Worm (Caenorhabditis elegans) whole organism, L4 larva: ENCODE results near the gene C14A4.9.
A peak's percentile ranks its signal among the peaks of the same experiment; 100 is the strongest.

ENCODE experiments used
- D1046.2 ChIP-seq: fragments of 200-800 bp; sonication (Bioruptor generic); IDR thresholded peaks from 2 replicates; pipeline ENCODE4 v1.3.6; 2022; ENCODE audit warnings: missing genetic modification characterization, missing compliant biosample characterization
- F37D6.2 ChIP-seq: sonication (generic microtip); optimal IDR thresholded peaks from 2 replicates; lab custom pipeline; 2016; ENCODE audit warnings: mild to moderate bottlenecking, missing genetic modification characterization, missing compliant biosample characterization
- F44E2.7 ChIP-seq: fragments of 200-800 bp; sonication (Bioruptor generic); IDR thresholded peaks from 2 replicates; pipeline ENCODE4 v2.1.2; 2022; ENCODE audit warnings: missing genetic modification characterization, missing compliant biosample characterization
- F49E8.2 ChIP-seq: sonication (generic microtip); optimal IDR thresholded peaks from 2 replicates; lab custom pipeline; 2016; ENCODE audit warnings: missing compliant biosample characterization, mild to moderate bottlenecking, missing genetic modification characterization, borderline replicate concordance
- T20F7.1 ChIP-seq: fragments of 200-800 bp; sonication (Bioruptor generic); optimal IDR thresholded peaks from 2 replicates; lab custom pipeline; 2018; ENCODE audit warnings: mild to moderate bottlenecking, missing genetic modification characterization, missing compliant biosample characterization
- T26A8.4 ChIP-seq: fragments of 200-800 bp; sonication (Bioruptor generic); IDR thresholded peaks from 2 replicates; pipeline ENCODE4 v1.3.6; 2022; ENCODE audit warnings: missing genetic modification characterization, missing compliant biosample characterization
- Y105C5A.15 ChIP-seq: fragments of 200-800 bp; sonication (Bioruptor generic); IDR thresholded peaks from 2 replicates; pipeline ENCODE4 v1.3.6; 2022; ENCODE audit warnings: missing genetic modification characterization, missing compliant biosample characterization
- Y48G9A.11 ChIP-seq: fragments of 200-800 bp; sonication (Bioruptor generic); IDR thresholded peaks from 2 replicates; pipeline ENCODE4 v1.3.6; 2022; ENCODE audit warnings: missing genetic modification reagents, missing genetic modification characterization, missing compliant biosample characterization
- Y75B8A.6 ChIP-seq: fragments of 200-800 bp; sonication (Bioruptor generic); IDR thresholded peaks from 2 replicates; pipeline ENCODE4 v1.3.6; 2022; ENCODE audit warnings: missing genetic modification reagents, missing genetic modification characterization, missing compliant biosample characterization
- ZK546.5 ChIP-seq, 2 experiments: sonication (generic microtip); optimal IDR thresholded peaks; 2 replicates each; lab custom pipeline; 2017; ENCODE audit warnings: missing biosample characterization in 2 of 2, missing genetic modification characterization in 2 of 2
- attf-4 ChIP-seq: sonication (generic microtip); optimal IDR thresholded peaks from 3 replicates; lab custom pipeline; 2017; ENCODE audit warnings: missing biosample characterization, missing genetic modification characterization
- ceh-62 ChIP-seq: sonication (generic microtip); optimal IDR thresholded peaks from 2 replicates; lab custom pipeline; 2017; ENCODE audit warnings: missing biosample characterization, missing genetic modification characterization
- ces-1 ChIP-seq: fragments of 150-350 bp; sonication (generic microtip); optimal IDR thresholded peaks from 4 replicates; lab custom pipeline; 2014; ENCODE audit warnings: missing biosample characterization, missing genetic modification reagents, missing genetic modification characterization
- daf-19 ChIP-seq: fragments of 200-800 bp; sonication (Bioruptor generic); conservative IDR thresholded peaks from 2 replicates; pipeline ENCODE4 v1.3.6; 2022; ENCODE audit warnings: missing genetic modification characterization, missing compliant biosample characterization
- dmd-8 ChIP-seq: fragments of 200-800 bp; sonication (Bioruptor generic); IDR thresholded peaks from 2 replicates; pipeline ENCODE4 v1.3.6; 2022; ENCODE audit warnings: missing genetic modification characterization, missing compliant biosample characterization
- dpl-1 ChIP-seq: fragments of 150-350 bp; optimal IDR thresholded peaks from 2 replicates; lab custom pipeline; 2014; ENCODE audit warnings: missing biosample characterization, missing genetic modification reagents, missing genetic modification characterization
- dve-1 ChIP-seq: sonication (generic microtip); optimal IDR thresholded peaks from 2 replicates; lab custom pipeline; 2017; ENCODE audit warnings: antibody characterized with exemption, mild to moderate bottlenecking, missing genetic modification characterization, missing compliant biosample characterization; ENCODE audit not compliant: insufficient read depth
- fkh-10 ChIP-seq: fragments of 150-350 bp; optimal IDR thresholded peaks from 2 replicates; lab custom pipeline; 2014; ENCODE audit warnings: missing biosample characterization, missing genetic modification reagents, missing genetic modification characterization
- hlh-11 ChIP-seq: fragments of 200-800 bp; sonication (Bioruptor generic); optimal IDR thresholded peaks from 2 replicates; lab custom pipeline; 2018; ENCODE audit warnings: mild to moderate bottlenecking, missing genetic modification characterization, missing compliant biosample characterization
- jun-1 ChIP-seq: fragments of 150-350 bp; optimal IDR thresholded peaks from 2 replicates; lab custom pipeline; 2014; ENCODE audit warnings: missing biosample characterization, missing genetic modification reagents, missing genetic modification characterization
- lsy-2 ChIP-seq, 2 experiments: fragments of 150-350 bp in 1 of 2; sonication (generic microtip) in 1 of 2; optimal IDR thresholded peaks; 2 replicates each; lab custom pipeline; 2014 to 2017; ENCODE audit warnings: missing biosample characterization in 2 of 2, missing genetic modification characterization in 2 of 2
- madf-9 ChIP-seq: fragments of 200-800 bp; sonication (Bioruptor generic); conservative IDR thresholded peaks from 2 replicates; pipeline ENCODE4 v1.3.6; 2022; ENCODE audit warnings: missing genetic modification reagents, missing genetic modification characterization, missing compliant biosample characterization
- mes-2 ChIP-seq: sonication (generic microtip); optimal IDR thresholded peaks from 2 replicates; lab custom pipeline; 2016; ENCODE audit warnings: missing genotype, mild to moderate bottlenecking, missing genetic modification characterization, missing compliant biosample characterization; ENCODE audit not compliant: poor library complexity, severe bottlenecking
- nhr-10 ChIP-seq: fragments of 150-350 bp; optimal IDR thresholded peaks from 2 replicates; lab custom pipeline; 2014; ENCODE audit warnings: missing biosample characterization, missing genetic modification characterization
- nhr-102 ChIP-seq: sonication (generic microtip); optimal IDR thresholded peaks from 2 replicates; lab custom pipeline; 2016; ENCODE audit warnings: mild to moderate bottlenecking, missing genetic modification characterization, moderate library complexity, missing compliant biosample characterization
- nhr-41 ChIP-seq: fragments of 200-800 bp; sonication (Bioruptor generic); IDR thresholded peaks from 2 replicates; pipeline ENCODE4 v1.3.6; 2022; ENCODE audit warnings: missing genetic modification reagents, missing genetic modification characterization, missing compliant biosample characterization
- pha-4 ChIP-seq, 2 experiments: fragments of 150-350 bp in 1 of 2; fragments of 200-800 bp in 1 of 2; sonication (Bioruptor generic) in 1 of 2; IDR thresholded peaks in 1 of 2; optimal IDR thresholded peaks in 1 of 2; 2 replicates each; pipeline versions ENCODE4 v1.3.6 to Lab custom; 2014 to 2022; ENCODE audit warnings: missing genetic modification characterization in 2 of 2, missing genetic modification reagents in 2 of 2, missing biosample characterization in 1 of 2, missing compliant biosample characterization in 1 of 2
- pqm-1 ChIP-seq: sonication (generic microtip); optimal IDR thresholded peaks from 2 replicates; lab custom pipeline; 2017; ENCODE audit warnings: missing biosample characterization, missing genetic modification characterization
- saeg-2 ChIP-seq: fragments of 200-800 bp; sonication (Bioruptor generic); IDR thresholded peaks from 2 replicates; pipeline ENCODE4 v1.3.6; 2022; ENCODE audit warnings: missing genetic modification reagents, missing genetic modification characterization, missing compliant biosample characterization
- set-16 ChIP-seq: fragments of 200-800 bp; sonication (Bioruptor generic); IDR thresholded peaks from 2 replicates; pipeline ENCODE4 v1.3.6; 2022; ENCODE audit warnings: missing genetic modification reagents, missing genetic modification characterization, missing compliant biosample characterization
- snpc-4 ChIP-seq: fragments of 150-350 bp; optimal IDR thresholded peaks from 2 replicates; lab custom pipeline; 2014; ENCODE audit warnings: missing biosample characterization, missing genetic modification characterization
- unc-130 ChIP-seq: sonication (generic microtip); optimal IDR thresholded peaks from 2 replicates; lab custom pipeline; 2016; ENCODE audit warnings: missing genetic modification reagents, missing genetic modification characterization, missing compliant biosample characterization
- unc-39 ChIP-seq: sonication (generic microtip); optimal IDR thresholded peaks from 2 replicates; lab custom pipeline; 2017; ENCODE audit warnings: missing biosample characterization, missing genetic modification characterization
- unc-62 ChIP-seq, 3 experiments: fragments of 150-350 bp in 1 of 3; sonication (generic microtip); optimal IDR thresholded peaks in 2 of 3; peaks in 1 of 3; 1 replicate in 1 of 3; 2 replicates in 2 of 3; lab custom pipeline; 2014 to 2017; ENCODE audit warnings: missing biosample characterization in 3 of 3, missing genetic modification characterization in 3 of 3, missing genetic modification reagents in 3 of 3, missing genotype in 1 of 3
- vab-7 ChIP-seq: fragments of 200-800 bp; sonication (Bioruptor generic); IDR thresholded peaks from 2 replicates; pipeline ENCODE4 v1.3.6; 2022; ENCODE audit warnings: missing genetic modification reagents, missing genetic modification characterization, missing compliant biosample characterization
- zag-1 ChIP-seq: fragments of 150-350 bp; optimal IDR thresholded peaks from 2 replicates; lab custom pipeline; 2014; ENCODE audit warnings: missing biosample characterization, missing genetic modification characterization
- zip-11 ChIP-seq: fragments of 200-800 bp; sonication (Bioruptor generic); IDR thresholded peaks from 2 replicates; pipeline ENCODE4 v1.3.6; 2022; ENCODE audit warnings: missing genetic modification characterization, missing compliant biosample characterization
- zip-2 ChIP-seq: fragments of 150-350 bp; optimal IDR thresholded peaks from 2 replicates; lab custom pipeline; 2014; ENCODE audit warnings: missing biosample characterization, missing genetic modification characterization
- ztf-11 ChIP-seq: fragments of 150-350 bp; optimal IDR thresholded peaks from 2 replicates; lab custom pipeline; 2014; ENCODE audit warnings: missing biosample characterization, missing genetic modification characterization

C14A4.9 gene

DNA sequence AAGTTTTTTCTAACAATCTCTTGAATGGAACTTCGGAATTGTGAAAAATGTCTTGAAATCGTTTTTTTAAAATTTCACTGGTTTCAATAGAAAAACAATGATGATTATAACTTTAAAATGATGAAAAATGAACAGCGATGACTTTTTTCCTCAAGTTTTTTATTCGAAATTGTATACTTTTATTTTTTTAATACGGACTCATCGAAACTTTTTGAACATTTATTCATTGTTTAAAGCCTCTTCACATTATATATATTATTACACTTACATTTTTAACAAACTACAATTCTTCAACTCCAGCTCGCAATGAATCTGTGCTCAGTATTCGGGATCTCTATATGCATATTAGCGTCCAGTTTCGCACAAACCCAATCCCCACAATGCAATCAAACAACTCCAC, 28.8 kb downstream of the C14A4.9 start, which contains the start of gene M28.8:
TSS of gene M28.8 (plus strand) at position 301 of the 400 bp plus-strand sequence.
- no peak for TF ChIP-seq snpc-4 (tag; lab: Kevin White, UChicago)

DNA sequence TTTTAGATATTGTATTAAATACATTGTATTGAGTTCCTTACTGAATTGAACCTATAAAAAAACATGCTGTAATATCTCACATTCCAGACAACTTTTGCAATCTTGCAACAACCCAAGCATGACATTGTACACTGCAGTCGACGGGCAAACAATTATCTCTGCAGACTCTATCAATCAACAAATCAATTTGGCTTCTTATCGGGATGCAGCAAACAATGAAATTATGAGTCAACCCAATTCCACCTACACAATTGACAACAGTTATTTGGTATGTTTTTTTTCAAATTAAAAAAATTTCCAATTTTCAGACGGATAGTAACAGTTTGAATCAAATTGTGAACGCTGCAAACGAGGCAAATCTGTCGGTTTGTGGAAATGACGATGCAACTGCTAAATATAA, 31.8 kb downstream of the C14A4.9 start:
- TF ChIP-seq saeg-2 (no peak), pqm-1 (tag; lab: Kevin White, UChicago) (peak; percentile 63)

DNA sequence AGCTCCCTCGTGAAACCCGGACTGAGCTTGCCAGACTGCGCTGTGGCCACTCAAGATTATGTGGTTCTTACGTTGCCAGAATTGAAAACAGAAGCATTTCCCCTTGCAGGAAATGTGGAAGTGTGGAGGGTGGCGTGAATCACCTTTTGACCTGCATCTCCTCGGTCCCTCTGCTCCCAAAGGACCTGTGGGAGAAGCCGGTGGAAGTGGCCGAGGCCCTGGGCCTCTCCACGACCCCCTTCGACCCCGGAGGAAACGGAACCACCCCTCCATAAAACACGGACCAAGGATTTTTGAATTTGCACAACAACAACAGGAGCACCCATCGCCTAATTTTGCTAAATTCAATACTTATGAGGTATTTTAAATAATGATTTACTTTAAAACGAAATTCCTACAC, 38.5 kb downstream of the C14A4.9 start:
- peak; percentile 80; the same call in 1 of the 2 replicates for TF ChIP-seq set-16 (GFP tag; lab: Robert Waterston, UW)
- TF ChIP-seq, all 104 proteins: peak for 1; not testable (repeated sequence) for 103

DNA sequence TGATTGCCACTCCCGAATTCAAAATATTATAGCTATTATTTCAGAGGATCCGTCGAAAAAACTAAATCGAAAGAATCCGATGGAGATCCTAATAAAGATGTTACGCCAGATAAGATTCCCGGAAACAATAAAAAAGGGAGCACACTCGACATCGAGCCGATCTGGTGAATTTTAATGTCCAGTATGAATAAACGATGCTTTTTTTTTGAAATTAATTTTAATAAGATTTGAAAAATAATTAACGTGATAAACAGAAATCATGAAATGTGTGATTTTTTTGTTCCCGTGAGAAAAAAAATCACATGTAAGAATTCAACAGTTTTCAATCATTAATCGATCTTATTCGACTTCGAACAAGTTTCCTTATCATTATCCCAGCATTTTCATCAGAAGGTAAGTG, 40.0 kb downstream of the C14A4.9 start, which contains the start of gene M28.9:
TSS of gene M28.9 (plus strand) at position 301 of the 400 bp plus-strand sequence.
- no peak for TF ChIP-seq Y75B8A.6 (GFP tag; lab: Robert Waterston, UW)
- TF ChIP-seq unc-62 (GFP tag; optimal IDR thresholded peaks at IDR 0.05 in 1 of 2; lab: Kevin White, UChicago) = peak in 1 of 2 experiments; percentile 40
- TF ChIP-seq unc-62 (tag; optimal IDR thresholded peaks at IDR 0.05; lab: Kevin White, UChicago) = no peak
- no peak for TF ChIP-seq attf-4 (tag; lab: Kevin White, UChicago)

DNA sequence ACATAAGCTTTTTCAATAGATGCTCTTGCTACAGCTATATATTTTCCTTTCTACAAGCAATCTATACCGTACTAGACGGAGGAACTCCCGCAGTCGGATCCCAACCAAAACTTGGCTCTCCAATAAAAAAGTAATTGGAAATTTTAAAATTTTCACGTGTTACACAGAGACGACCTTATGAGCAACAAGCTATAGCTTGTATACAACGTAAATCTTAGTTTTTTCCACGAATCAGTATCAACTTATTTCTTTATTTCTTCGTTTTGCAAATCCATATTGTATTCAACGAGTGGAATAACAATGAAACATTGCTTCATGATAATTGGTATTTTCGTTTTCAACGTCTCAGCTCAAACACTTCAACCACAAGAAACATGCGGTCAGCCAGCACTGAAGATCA, 44.3 kb downstream of the C14A4.9 start, which contains the start of gene M28.4:
TSS of gene M28.4 (plus strand) at position 301 of the 400 bp plus-strand sequence.
- TF ChIP-seq nhr-10 (tag; lab: Kevin White, UChicago) = no peak
- TF ChIP-seq unc-39 (tag; lab: Kevin White, UChicago) = no peak
- no peak for TF ChIP-seq D1046.2
- TF ChIP-seq nhr-102 = no peak
- TF ChIP-seq T26A8.4 = no peak
- TF ChIP-seq zip-11 = no peak
- TF ChIP-seq mes-2 (tag; lab: Kevin White, UChicago) = no peak
- no peak for TF ChIP-seq ZK546.5 (tag; optimal IDR thresholded peaks at IDR 0.05; lab: Kevin White, UChicago)
- no peak for TF ChIP-seq unc-130 (GFP tag; lab: Kevin White, UChicago)
- no peak for TF ChIP-seq ztf-11
- no peak for TF ChIP-seq F44E2.7
- TF ChIP-seq fkh-10 (GFP tag; lab: Kevin White, UChicago) = no peak
- TF ChIP-seq, all 104 proteins: peak for 0

DNA sequence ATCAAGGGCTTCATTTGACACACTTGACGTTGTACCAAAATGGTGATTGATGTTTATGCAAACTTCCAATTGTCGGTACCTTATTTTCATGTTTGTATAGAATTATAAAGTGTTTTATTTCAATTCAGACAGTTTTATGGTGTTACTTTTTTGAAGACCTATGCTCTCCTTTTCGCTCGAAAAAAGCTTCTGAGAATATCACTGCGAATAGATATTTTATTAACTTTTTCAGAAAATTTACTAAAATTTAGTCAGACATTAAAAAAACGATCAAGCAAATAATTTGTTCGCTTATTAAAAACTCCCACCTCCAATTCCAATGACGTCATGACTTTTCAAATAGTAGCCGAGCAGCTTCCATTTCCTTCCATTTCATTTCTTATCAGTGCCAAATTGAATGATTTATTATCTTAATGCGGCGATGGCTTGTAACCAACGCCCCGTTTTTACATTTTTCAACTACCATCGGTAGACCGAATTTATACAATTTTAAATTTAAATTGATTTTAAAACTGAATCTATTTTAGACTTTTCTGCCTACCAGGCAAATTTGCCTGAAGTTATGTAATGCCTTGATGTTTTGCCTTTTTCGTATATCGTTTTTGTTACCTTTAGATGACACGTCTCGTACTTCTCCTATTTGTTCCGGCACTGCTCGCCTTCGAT, 47.9 kb downstream of the C14A4.9 start, which contains the start of gene M28.10:
TSS of gene M28.10 (plus strand) at position 616 of the 666 bp plus-strand sequence.
- TF ChIP-seq unc-62 (GFP tag; optimal IDR thresholded peaks at IDR 0.05 in 1 of 2; lab: Kevin White, UChicago) = peak in 1 of 2 experiments; percentile 97
- TF ChIP-seq unc-62 (tag; optimal IDR thresholded peaks at IDR 0.05; lab: Kevin White, UChicago) = no peak
- peak; percentile 10 for TF ChIP-seq hlh-11 (tag; lab: Kevin White, UChicago)
- TF ChIP-seq jun-1 (tag; lab: Kevin White, UChicago) = no peak
- no peak for TF ChIP-seq nhr-41 (GFP tag; lab: Robert Waterston, UW)
- no peak for TF ChIP-seq dve-1
- TF ChIP-seq ceh-62 (tag; lab: Kevin White, UChicago) = no peak
- peak; percentile 15 for TF ChIP-seq pqm-1 (tag; lab: Kevin White, UChicago)
- no peak for TF ChIP-seq Y48G9A.11 (GFP tag; lab: Robert Waterston, UW)
- no peak for TF ChIP-seq zip-2 (tag; lab: Kevin White, UChicago)
- no peak for TF ChIP-seq F37D6.2 (tag; lab: Kevin White, UChicago)
- TF ChIP-seq zag-1 (tag; lab: Kevin White, UChicago) = no peak
- no peak for TF ChIP-seq attf-4 (tag; lab: Kevin White, UChicago)
- no peak for TF ChIP-seq ces-1
- TF ChIP-seq F49E8.2 (tag; lab: Kevin White, UChicago) = no peak
- no peak for TF ChIP-seq lsy-2 (tag; optimal IDR thresholded peaks at IDR 0.05; lab: Kevin White, UChicago)
- no peak for TF ChIP-seq madf-9 (GFP tag; lab: Robert Waterston, UW)
- no peak for TF ChIP-seq dpl-1 (GFP tag; lab: Kevin White, UChicago)
- TF ChIP-seq dmd-8 (GFP tag; lab: Robert Waterston, UW) = no peak
- no peak for TF ChIP-seq set-16 (GFP tag; lab: Robert Waterston, UW)
- TF ChIP-seq vab-7 = no peak
- TF ChIP-seq daf-19 (GFP tag; lab: Robert Waterston, UW) = no peak
- no peak for TF ChIP-seq Y105C5A.15 (GFP tag; lab: Robert Waterston, UW)
- TF ChIP-seq pha-4 (GFP tag; IDR thresholded peaks at IDR 0.05; lab: Robert Waterston, UW) = no peak
- no peak for TF ChIP-seq pha-4 (tag; optimal IDR thresholded peaks at IDR 0.05; lab: Kevin White, UChicago)
- TF ChIP-seq T20F7.1 (GFP tag; lab: Kevin White, UChicago) = no peak
- no peak for TF ChIP-seq snpc-4 (tag; lab: Kevin White, UChicago)
- no peak for TF ChIP-seq ztf-11
